Worm (Caenorhabditis elegans) whole organism, late embryonic: ENCODE data around the gene T22G5.1.

Experiments used
- C38D4.7 ChIP-seq: fragments of 200-800 bp; sonication (Bioruptor generic); optimal IDR thresholded peaks from 2 replicates; lab custom pipeline; 2018; ENCODE audit warnings: mild to moderate bottlenecking, missing genetic modification characterization, moderate library complexity, missing compliant biosample characterization
- ceh-6 ChIP-seq: fragments of 200-800 bp; sonication (Bioruptor generic); optimal IDR thresholded peaks from 2 replicates; lab custom pipeline; 2018; ENCODE audit warnings: mild to moderate bottlenecking, missing genetic modification characterization, missing compliant biosample characterization
- hlh-15 ChIP-seq: sonication (generic microtip); optimal IDR thresholded peaks from 2 replicates; lab custom pipeline; 2016; ENCODE audit warnings: missing genetic modification characterization, missing compliant biosample characterization
- pqm-1 ChIP-seq: sonication (generic microtip); optimal IDR thresholded peaks from 2 replicates; lab custom pipeline; 2016; ENCODE audit warnings: missing genetic modification characterization, missing compliant biosample characterization
- sox-4 ChIP-seq: sonication (generic microtip); optimal IDR thresholded peaks from 2 replicates; lab custom pipeline; 2017; ENCODE audit warnings: mild to moderate bottlenecking, missing genetic modification characterization, inconsistent platforms, missing compliant biosample characterization
- unc-42 ChIP-seq: sonication (generic microtip); optimal IDR thresholded peaks from 2 replicates; lab custom pipeline; 2016; ENCODE audit warnings: missing genotype, missing genetic modification characterization, missing compliant biosample characterization
- unc-86 ChIP-seq: sonication (generic microtip); optimal IDR thresholded peaks from 2 replicates; lab custom pipeline; 2016; ENCODE audit warnings: missing genetic modification characterization, missing compliant biosample characterization

DNA sequence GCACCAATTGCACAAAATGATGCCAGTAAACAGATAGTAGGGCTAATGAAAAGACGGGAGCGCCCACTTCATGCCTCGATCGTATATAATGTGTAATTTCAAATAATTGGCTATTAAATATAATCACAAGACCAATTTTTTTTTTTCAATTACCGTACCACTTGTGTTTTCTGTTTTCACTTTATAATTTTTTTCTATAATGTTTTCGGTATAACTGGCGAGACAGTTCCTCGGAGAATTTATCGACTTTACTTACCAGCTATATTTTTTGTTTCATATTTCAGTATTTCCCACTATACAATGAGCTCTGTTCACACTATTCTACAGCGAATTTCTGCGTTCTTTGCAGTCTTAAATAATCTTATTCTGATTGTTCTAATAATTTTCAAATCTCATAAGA lies 39.6 kb downstream of the T22G5.1 start, which contains the start of gene str-252:
- TF ChIP-seq sox-4 (no peak), C38D4.7 (GFP tag; lab: Kevin White, UChicago) (no peak), pqm-1 (tag; lab: Kevin White, UChicago) (no peak), hlh-15 (tag; lab: Kevin White, UChicago) (no peak), unc-86 (no peak), ceh-6 (no peak), unc-42 (tag; lab: Kevin White, UChicago) (no peak)
